Worm (Caenorhabditis elegans) whole organism, L3 larva: ENCODE results near the gene ubh-3.

Experiments used
- nhr-237 ChIP-seq: fragments of 150-350 bp; optimal IDR thresholded peaks from 2 replicates; lab custom pipeline; 2014; ENCODE audit warnings: missing biosample characterization, missing genetic modification characterization
- unc-39 ChIP-seq: sonication (generic microtip); optimal IDR thresholded peaks from 4 replicates; lab custom pipeline; 2017; ENCODE audit warnings: missing biosample characterization, missing genetic modification characterization

ce11 chrV:6548309-6548708 lies 39.7 kb upstream of the ubh-3 start:
- no peak for TF ChIP-seq unc-39 (tag; lab: Kevin White, UChicago)
- no peak for TF ChIP-seq nhr-237 (tag; lab: Kevin White, UChicago)
